Fruit fly (Drosophila melanogaster): Measurements from ENCODE around the gene CG10311.

CG10311 gene

DNA sequence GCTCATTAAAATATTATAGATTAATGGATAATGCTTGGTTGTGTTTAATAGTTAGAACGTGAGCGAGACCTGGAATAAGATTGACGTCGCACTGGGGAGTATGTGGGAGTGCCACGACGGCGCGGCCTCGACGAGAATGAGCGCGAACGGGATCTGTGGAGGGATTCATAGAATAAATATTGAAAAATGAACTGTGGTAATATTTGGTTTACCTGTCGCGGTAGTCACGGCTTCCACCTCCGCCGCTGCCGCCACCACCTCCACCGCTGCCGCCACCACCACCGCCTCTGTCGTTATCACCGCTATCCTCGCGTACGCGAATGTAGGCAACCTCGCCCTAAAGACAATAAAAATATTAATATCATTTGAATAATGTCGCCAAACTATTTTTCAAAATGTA is 16.2 kb downstream of the CG10311 start:
- TF ChIP-seq psq (optimal IDR thresholded peaks at IDR 0.05), result no peak

DNA sequence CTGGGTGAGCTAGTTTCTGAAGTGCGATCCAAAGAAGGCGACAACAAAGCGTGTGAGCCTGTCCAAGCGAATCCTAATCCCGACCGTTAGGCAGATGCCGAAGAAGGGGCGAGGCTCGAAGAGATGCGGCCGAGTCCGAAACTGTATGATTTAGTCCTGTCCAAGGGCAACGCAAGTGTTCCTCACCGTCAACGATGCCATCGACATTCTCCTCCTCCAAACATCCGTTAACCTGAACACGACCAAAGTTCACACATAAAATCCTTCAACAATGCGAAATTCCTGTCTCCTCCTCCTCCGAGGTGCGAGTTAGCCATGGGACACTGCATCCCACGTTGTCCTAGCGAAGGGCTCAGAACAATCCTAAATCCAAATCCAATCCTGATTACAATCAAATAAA is 17.3 kb downstream of the CG10311 start, which contains the start of gene Sulf1:
TSS of gene Sulf1 (minus strand) at position 101 of the 400 bp plus-strand sequence.
- TF ChIP-seq insv (optimal IDR thresholded peaks at IDR 0.05) (no peak), psq (optimal IDR thresholded peaks at IDR 0.05) (no peak), Sin3A (optimal IDR thresholded peaks at IDR 0.05) (no peak), Myc (optimal IDR thresholded peaks at IDR 0.05) (no peak), ttk (optimal IDR thresholded peaks at IDR 0.05) (no peak), h (optimal IDR thresholded peaks at IDR 0.05) (no peak)

DNA sequence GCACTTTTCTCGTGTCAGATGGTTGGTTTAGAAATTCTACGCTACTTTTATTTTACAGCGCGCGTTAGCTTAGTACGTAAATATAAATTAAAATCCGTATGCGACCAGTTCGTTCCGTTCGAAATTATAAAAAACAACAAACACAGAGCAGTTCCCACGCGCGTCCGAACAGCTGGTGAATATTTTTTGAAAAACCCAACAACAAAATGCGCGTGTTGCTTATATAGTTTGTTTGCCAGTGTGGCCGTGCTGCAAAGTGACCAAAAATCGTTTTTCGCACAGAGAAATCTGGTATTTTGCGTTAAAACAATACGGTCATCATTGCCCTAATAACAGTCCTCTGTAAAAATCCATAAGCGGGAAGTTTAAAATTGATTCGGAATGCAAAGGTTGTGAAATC is 18.5 kb downstream of the CG10311 start:
- TF ChIP-seq Sin3A (optimal IDR thresholded peaks at IDR 0.05) (no peak), insv (optimal IDR thresholded peaks at IDR 0.05) (no peak), psq (optimal IDR thresholded peaks at IDR 0.05) (no peak), Myc (optimal IDR thresholded peaks at IDR 0.05) (no peak), h (optimal IDR thresholded peaks at IDR 0.05) (no peak), ttk (optimal IDR thresholded peaks at IDR 0.05) (no peak)

DNA sequence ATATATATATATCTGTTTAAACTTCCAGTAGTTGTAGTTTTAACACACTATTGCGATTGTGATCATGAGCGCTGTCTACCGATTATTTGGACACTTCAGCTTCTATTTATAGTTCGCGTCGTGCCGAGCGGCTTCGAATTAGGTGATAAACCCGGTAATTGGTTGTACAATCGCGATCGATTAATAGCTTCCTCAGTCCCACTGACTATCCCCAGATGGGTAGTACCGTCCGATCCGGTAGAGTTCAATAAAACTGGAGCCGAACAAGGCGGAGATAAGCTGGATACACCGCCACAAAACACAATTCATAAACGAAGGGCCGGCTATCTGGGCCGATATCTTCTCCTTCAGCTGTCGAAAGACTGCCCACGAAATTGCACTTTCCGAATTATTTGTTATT is 19.0 kb downstream of the CG10311 start:
- TF ChIP-seq Myc (optimal IDR thresholded peaks at IDR 0.05), result no peak
- no peak for TF ChIP-seq psq (optimal IDR thresholded peaks at IDR 0.05)
- no peak for TF ChIP-seq ttk (optimal IDR thresholded peaks at IDR 0.05)
- TF ChIP-seq insv (optimal IDR thresholded peaks at IDR 0.05), result no peak
- TF ChIP-seq h (optimal IDR thresholded peaks at IDR 0.05), result no peak
- TF ChIP-seq Sin3A (optimal IDR thresholded peaks at IDR 0.05), result no peak

- TF ChIP-seq Sin3A (optimal IDR thresholded peaks at IDR 0.05) (no peak), insv (optimal IDR thresholded peaks at IDR 0.05) (no peak), h (optimal IDR thresholded peaks at IDR 0.05) (no peak), psq (optimal IDR thresholded peaks at IDR 0.05) (no peak), Myc (optimal IDR thresholded peaks at IDR 0.05) (no peak), ttk (optimal IDR thresholded peaks at IDR 0.05) (no peak)
Measured at dm6 chr3R:16337053-16337385, 19.8 kb downstream of the CG10311 start.

DNA sequence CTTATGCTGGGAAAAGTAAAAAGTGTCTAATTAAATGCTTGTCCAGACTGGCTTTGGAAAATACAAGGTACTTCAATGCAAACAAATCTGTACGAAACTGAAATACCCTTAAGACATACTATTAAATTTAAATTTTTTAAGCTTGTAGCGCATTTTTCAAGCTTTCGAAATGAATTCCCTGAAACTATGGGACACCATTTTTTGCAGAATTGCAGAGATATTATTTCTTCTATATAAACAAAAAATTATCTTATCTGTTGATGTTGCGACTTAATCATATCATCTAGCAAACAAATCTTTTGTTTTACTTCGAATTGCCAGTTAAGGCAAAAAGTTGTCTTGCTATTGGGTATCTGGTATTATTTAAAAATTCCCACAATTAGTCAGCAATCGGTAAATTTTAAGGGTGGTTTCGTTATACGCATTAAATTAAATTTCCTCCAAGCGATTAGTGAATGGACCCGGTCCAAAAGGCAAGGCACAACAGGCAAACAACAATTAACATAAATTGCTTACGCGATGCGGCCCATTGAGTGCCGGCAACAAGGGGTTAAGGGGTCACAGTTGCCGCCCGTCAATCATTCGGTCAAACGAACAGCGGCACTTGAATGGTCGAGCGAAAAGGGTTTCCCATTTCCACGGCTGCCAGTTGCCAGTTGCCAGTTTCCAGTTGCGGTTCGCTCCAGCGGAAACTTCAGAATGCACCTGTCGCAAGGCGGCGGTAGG is 20.3 kb downstream of the CG10311 start:
- TF ChIP-seq Sin3A (optimal IDR thresholded peaks at IDR 0.05) (no peak), h (optimal IDR thresholded peaks at IDR 0.05) (no peak), Myc (optimal IDR thresholded peaks at IDR 0.05) (no peak), ttk (optimal IDR thresholded peaks at IDR 0.05) (no peak), psq (optimal IDR thresholded peaks at IDR 0.05) (no peak), insv (optimal IDR thresholded peaks at IDR 0.05) (no peak)

DNA sequence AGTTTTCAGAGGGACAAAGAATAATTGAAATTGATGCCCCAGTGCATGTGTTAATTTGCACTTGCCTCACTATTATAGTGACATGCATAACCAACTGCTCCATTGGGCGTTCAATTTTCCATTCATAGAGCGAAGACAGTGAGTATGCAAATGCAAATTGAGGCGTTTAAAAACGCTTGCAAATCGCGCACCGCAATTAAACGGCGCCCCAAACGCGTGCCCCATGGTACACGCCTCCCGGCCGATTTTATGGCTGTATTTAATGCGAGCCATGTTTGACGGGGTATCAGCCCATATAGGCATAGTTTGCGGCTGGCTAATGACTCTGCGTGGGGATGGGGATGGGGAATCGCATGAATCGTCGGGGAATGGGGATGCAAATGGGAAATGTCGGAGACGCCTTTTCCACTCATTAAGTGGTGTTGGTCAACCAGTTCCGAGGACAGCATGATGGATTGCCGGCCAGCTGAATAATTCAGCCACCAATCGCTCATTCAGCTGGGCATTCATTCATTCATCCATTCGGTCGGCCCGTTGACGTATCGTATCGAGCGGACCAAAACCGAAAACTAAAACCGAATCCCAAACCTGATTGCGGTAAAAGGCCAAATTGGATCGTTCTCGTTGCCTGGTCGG is 21.3 kb downstream of the CG10311 start:
- no peak for TF ChIP-seq insv (optimal IDR thresholded peaks at IDR 0.05)

dm6 chr3R:16334797-16335196 is 22.0 kb downstream of the CG10311 start:
- TF ChIP-seq psq (optimal IDR thresholded peaks at IDR 0.05), result no peak
- TF ChIP-seq ttk (optimal IDR thresholded peaks at IDR 0.05), result no peak
- no peak for TF ChIP-seq h (optimal IDR thresholded peaks at IDR 0.05)
- no peak for TF ChIP-seq insv (optimal IDR thresholded peaks at IDR 0.05)
- TF ChIP-seq Sin3A (optimal IDR thresholded peaks at IDR 0.05), result no peak
- no peak for TF ChIP-seq Myc (optimal IDR thresholded peaks at IDR 0.05)

DNA sequence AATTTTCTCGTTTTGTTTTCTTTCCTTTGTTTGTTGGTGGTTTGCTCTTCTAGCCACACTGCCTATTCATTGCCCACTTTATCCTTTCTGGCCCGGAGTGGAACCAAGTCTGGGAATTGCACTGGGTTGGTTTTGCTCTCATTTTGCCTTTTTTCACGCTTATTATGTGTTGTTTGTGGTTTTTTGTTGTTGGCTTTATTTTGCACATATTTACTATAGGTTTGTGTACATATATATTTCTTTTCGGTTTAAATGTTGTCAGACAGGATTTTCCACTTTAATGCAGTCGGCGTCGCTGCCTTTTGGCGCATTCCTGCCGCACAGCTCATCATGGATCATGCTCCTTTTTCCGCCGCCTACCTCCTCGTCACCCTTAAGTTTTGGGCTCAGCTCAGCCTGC is 22.5 kb downstream of the CG10311 start:
- TF ChIP-seq Sin3A (optimal IDR thresholded peaks at IDR 0.05), result no peak
- TF ChIP-seq ttk (optimal IDR thresholded peaks at IDR 0.05), result no peak
- no peak for TF ChIP-seq h (optimal IDR thresholded peaks at IDR 0.05)
- TF ChIP-seq psq (optimal IDR thresholded peaks at IDR 0.05), result no peak
- TF ChIP-seq insv (optimal IDR thresholded peaks at IDR 0.05), result no peak
- TF ChIP-seq Myc (optimal IDR thresholded peaks at IDR 0.05), result no peak

DNA sequence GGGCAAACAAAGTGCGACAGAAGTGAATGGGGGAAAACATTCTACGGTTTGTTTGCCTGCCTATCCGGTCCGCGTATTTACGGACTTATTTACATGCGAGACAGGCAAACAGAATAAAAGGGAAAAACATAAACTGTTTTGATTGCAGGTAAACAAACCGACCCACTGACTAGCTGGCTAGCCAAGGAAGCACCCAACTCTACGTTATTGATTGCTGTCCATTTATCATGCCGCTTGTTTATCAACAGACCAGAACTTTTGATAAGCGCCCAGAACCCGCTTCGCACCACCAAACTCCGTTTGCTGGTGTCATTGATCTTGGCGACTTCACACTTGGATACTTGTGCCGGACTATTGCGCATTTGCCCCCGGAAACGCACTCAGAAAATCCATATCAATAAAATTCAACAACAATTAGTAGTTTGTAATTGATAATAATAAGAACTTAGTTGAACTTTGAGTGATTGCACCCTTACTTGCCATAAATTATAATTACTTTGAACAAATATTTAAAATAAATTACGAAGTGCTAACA is 24.9 kb downstream of the CG10311 start:
- TF ChIP-seq h (optimal IDR thresholded peaks at IDR 0.05), result no peak
- no peak for TF ChIP-seq psq (optimal IDR thresholded peaks at IDR 0.05)
- TF ChIP-seq Myc (optimal IDR thresholded peaks at IDR 0.05), result no peak
- TF ChIP-seq ttk (optimal IDR thresholded peaks at IDR 0.05), result no peak
- no peak for TF ChIP-seq Sin3A (optimal IDR thresholded peaks at IDR 0.05)
- no peak for TF ChIP-seq insv (optimal IDR thresholded peaks at IDR 0.05)

dm6 chr3R:16329797-16330196 is 27.0 kb downstream of the CG10311 start:
- TF ChIP-seq Myc (optimal IDR thresholded peaks at IDR 0.05), result no peak
- no peak for TF ChIP-seq ttk (optimal IDR thresholded peaks at IDR 0.05)
- no peak for TF ChIP-seq h (optimal IDR thresholded peaks at IDR 0.05)
- no peak for TF ChIP-seq psq (optimal IDR thresholded peaks at IDR 0.05)
- TF ChIP-seq insv (optimal IDR thresholded peaks at IDR 0.05), result no peak
- TF ChIP-seq Sin3A (optimal IDR thresholded peaks at IDR 0.05), result no peak

- TF ChIP-seq Sin3A (optimal IDR thresholded peaks at IDR 0.05), result no peak
- no peak for TF ChIP-seq h (optimal IDR thresholded peaks at IDR 0.05)
- no peak for TF ChIP-seq psq (optimal IDR thresholded peaks at IDR 0.05)
- no peak for TF ChIP-seq ttk (optimal IDR thresholded peaks at IDR 0.05)
- TF ChIP-seq insv (optimal IDR thresholded peaks at IDR 0.05), result no peak
- TF ChIP-seq Myc (optimal IDR thresholded peaks at IDR 0.05), result no peak
Measured at dm6 chr3R:16327549-16327948, 29.3 kb downstream of the CG10311 start, which contains the start of gene CG17930. CG17930 (plus strand) TSS chr3R:16327849.

DNA sequence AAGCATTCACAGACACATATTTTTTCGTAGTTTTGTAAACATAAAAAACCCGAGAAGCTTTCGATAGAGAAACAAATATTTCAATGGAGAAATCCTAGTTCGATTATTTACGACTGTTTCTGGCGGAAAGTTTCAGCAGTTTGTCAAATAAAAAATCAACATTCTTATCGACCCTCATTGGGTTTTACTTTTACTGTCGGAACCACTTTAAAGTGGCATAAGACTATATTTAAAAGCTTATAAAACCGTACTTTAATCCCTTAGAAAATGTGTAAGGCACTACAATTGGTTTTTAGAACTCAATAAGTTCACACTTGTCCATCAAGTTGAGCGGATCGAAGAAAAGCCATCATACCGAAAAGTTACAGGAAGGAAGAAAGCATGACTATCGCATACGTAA is 31.6 kb downstream of the CG10311 start, which contains the start of gene CG17929:
TSS of gene CG17929 (plus strand) at position 301 of the 400 bp plus-strand sequence.
- TF ChIP-seq psq (optimal IDR thresholded peaks at IDR 0.05) (no peak), h (optimal IDR thresholded peaks at IDR 0.05) (no peak), insv (optimal IDR thresholded peaks at IDR 0.05) (no peak), ttk (optimal IDR thresholded peaks at IDR 0.05) (no peak), Sin3A (optimal IDR thresholded peaks at IDR 0.05) (no peak), Myc (optimal IDR thresholded peaks at IDR 0.05) (no peak)

All from Kc167 (cell line).